Fruit fly (Drosophila melanogaster) whole organism, embryonic: ENCODE data around the gene spidey.

Source experiments
- Bgb ChIP-seq: fragments of 200-800 bp; sonication (Bioruptor generic); IDR thresholded peaks from 2 replicates; pipeline ENCODE4 v1.3.6; 2022; ENCODE audit warnings: missing biosample characterization, missing genetic modification characterization; ENCODE audit not compliant: partially characterized antibody
- C15 ChIP-seq: fragments of 200-800 bp; sonication (Bioruptor generic); IDR thresholded peaks from 3 replicates; pipeline ENCODE4 v1.3.6; 2022; ENCODE audit warnings: missing biosample characterization, missing genetic modification characterization
- CG10209 ChIP-seq: fragments of 200-800 bp; sonication (Bioruptor generic); optimal IDR thresholded peaks from 3 replicates; lab custom pipeline; 2017; ENCODE audit warnings: missing biosample characterization, mild to moderate bottlenecking, missing genetic modification characterization, missing genetic modification reagents
- CG10959 ChIP-seq: fragments of 200-800 bp; sonication (Bioruptor generic); IDR thresholded peaks from 2 replicates; pipeline ENCODE4 v1.3.6; 2022; ENCODE audit warnings: missing biosample characterization, missing genetic modification characterization
- CG11456 ChIP-seq: fragments of 200-800 bp; sonication (Bioruptor generic); IDR thresholded peaks from 3 replicates; pipeline ENCODE4 v1.3.6; 2022; ENCODE audit warnings: missing biosample characterization, missing genetic modification characterization
- CG13123 ChIP-seq: fragments of 200-800 bp; sonication (Bioruptor generic); optimal IDR thresholded peaks from 2 replicates; lab custom pipeline; 2016; ENCODE audit warnings: missing biosample characterization, missing genetic modification characterization
- CG13775 ChIP-seq: fragments of 200-800 bp; sonication (Bioruptor generic); optimal IDR thresholded peaks from 3 replicates; lab custom pipeline; 2017; ENCODE audit warnings: missing biosample characterization, mild to moderate bottlenecking, missing genetic modification characterization
- CG16815 ChIP-seq: fragments of 200-800 bp; sonication (Bioruptor generic); optimal IDR thresholded peaks from 3 replicates; lab custom pipeline; 2017; ENCODE audit warnings: missing biosample characterization, mild to moderate bottlenecking, missing genetic modification characterization
- CG17568 ChIP-seq: fragments of 200-800 bp; sonication (Bioruptor generic); optimal IDR thresholded peaks from 2 replicates; lab custom pipeline; 2018; ENCODE audit warnings: missing biosample characterization, mild to moderate bottlenecking, missing genetic modification characterization, moderate library complexity
- CG17802 ChIP-seq: fragments of 200-800 bp; sonication (Bioruptor generic); optimal IDR thresholded peaks from 2 replicates; lab custom pipeline; 2018; ENCODE audit warnings: missing biosample characterization, mild to moderate bottlenecking, missing genetic modification characterization, moderate library complexity
- CG18262 ChIP-seq: fragments of 200-800 bp; optimal IDR thresholded peaks from 3 replicates; lab custom pipeline; 2019; ENCODE audit warnings: missing biosample characterization, mild to moderate bottlenecking, missing genetic modification characterization, moderate library complexity
- CG32532 ChIP-seq: fragments of 200-800 bp; sonication (Bioruptor generic); IDR thresholded peaks from 2 replicates; pipeline ENCODE4 v1.3.6; 2022; ENCODE audit warnings: missing biosample characterization, missing genetic modification characterization
- CG32772 ChIP-seq: fragments of 200-800 bp; sonication (Bioruptor generic); IDR thresholded peaks from 2 replicates; pipeline ENCODE4 v1.3.6; 2022; ENCODE audit warnings: missing biosample characterization, missing genetic modification characterization
- CG42726 ChIP-seq: fragments of 200-800 bp; sonication (Bioruptor generic); IDR thresholded peaks from 2 replicates; pipeline ENCODE4 v1.3.6; 2022; ENCODE audit warnings: missing biosample characterization, missing genetic modification characterization; ENCODE audit not compliant: partially characterized antibody
- CG4707 ChIP-seq: fragments of 200-800 bp; sonication (Bioruptor generic); optimal IDR thresholded peaks from 2 replicates; lab custom pipeline; 2018; ENCODE audit warnings: missing biosample characterization, mild to moderate bottlenecking, missing genetic modification characterization, moderate library complexity
- CG4854 ChIP-seq: fragments of 200-800 bp; sonication (Bioruptor generic); optimal IDR thresholded peaks from 2 replicates; lab custom pipeline; 2016; ENCODE audit warnings: missing biosample characterization, missing genetic modification characterization, inconsistent platforms
- CG8089 ChIP-seq: fragments of 200-800 bp; sonication (Bioruptor generic); optimal IDR thresholded peaks from 3 replicates; lab custom pipeline; 2016; ENCODE audit warnings: missing biosample characterization, missing genetic modification characterization
- CG8359 ChIP-seq: fragments of 200-800 bp; sonication (Bioruptor generic); optimal IDR thresholded peaks from 2 replicates; lab custom pipeline; 2017; ENCODE audit warnings: missing biosample characterization, mild to moderate bottlenecking, missing genetic modification characterization, borderline replicate concordance
- CG8478 ChIP-seq: fragments of >200 bp; optimal IDR thresholded peaks from 2 replicates; lab custom pipeline; 2018
- Doc3 ChIP-seq: fragments of 200-800 bp; sonication (Bioruptor generic); IDR thresholded peaks from 3 replicates; pipeline ENCODE4 v1.3.6; 2022; ENCODE audit warnings: missing biosample characterization, missing genetic modification characterization; ENCODE audit not compliant: partially characterized antibody
- GATAe ChIP-seq: fragments of 200-800 bp; sonication (Bioruptor generic); conservative IDR thresholded peaks from 2 replicates; pipeline ENCODE4 v1.3.6; 2022; ENCODE audit warnings: missing biosample characterization, missing genetic modification characterization
- Lim3 ChIP-seq: fragments of 200-800 bp; sonication (Bioruptor generic); IDR thresholded peaks from 2 replicates; pipeline ENCODE4 v1.3.6; 2022; ENCODE audit warnings: missing biosample characterization, missing genetic modification characterization
- Meics ChIP-seq: fragments of 200-800 bp; sonication (Bioruptor generic); optimal IDR thresholded peaks from 2 replicates; lab custom pipeline; 2017; ENCODE audit warnings: missing biosample characterization, mild to moderate bottlenecking, missing genetic modification characterization
- Myb ChIP-seq: fragments of 200-800 bp; sonication (Bioruptor generic); optimal IDR thresholded peaks from 2 replicates; lab custom pipeline; 2016; ENCODE audit warnings: missing biosample characterization, missing genetic modification characterization
- NC2β ChIP-seq: fragments of 200-800 bp; sonication (Bioruptor generic); optimal IDR thresholded peaks from 2 replicates; lab custom pipeline; 2016; ENCODE audit warnings: missing biosample characterization, missing genetic modification characterization
- Nf-YA ChIP-seq: fragments of 200-800 bp; sonication (Bioruptor generic); IDR thresholded peaks from 2 replicates; pipeline ENCODE4 v1.3.6; 2022; ENCODE audit warnings: missing biosample characterization, missing genetic modification characterization
- Oli ChIP-seq: fragments of 200-800 bp; sonication (Bioruptor generic); optimal IDR thresholded peaks from 2 replicates; lab custom pipeline; 2018; ENCODE audit warnings: missing biosample characterization, mild to moderate bottlenecking, missing genetic modification characterization, moderate library complexity
- Ptx1 ChIP-seq: fragments of 200-800 bp; sonication (Bioruptor generic); IDR thresholded peaks from 2 replicates; pipeline ENCODE4 v1.3.6; 2022; ENCODE audit warnings: missing biosample characterization, missing genetic modification characterization
- Scr ChIP-seq: fragments of 200-800 bp; sonication (Bioruptor generic); IDR thresholded peaks from 2 replicates; pipeline ENCODE4 v1.3.6; 2022; ENCODE audit warnings: missing biosample characterization, missing genetic modification characterization; ENCODE audit not compliant: partially characterized antibody
- Side ChIP-seq: fragments of 200-800 bp; sonication (Bioruptor generic); optimal IDR thresholded peaks from 2 replicates; lab custom pipeline; 2016; ENCODE audit warnings: missing biosample characterization, missing genetic modification characterization
- ara ChIP-seq: fragments of 200-800 bp; sonication (Bioruptor generic); IDR thresholded peaks from 2 replicates; pipeline ENCODE4 v1.3.6; 2022; ENCODE audit warnings: missing biosample characterization, missing genetic modification characterization
- ase ChIP-seq: fragments of 200-800 bp; sonication (Bioruptor generic); IDR thresholded peaks from 3 replicates; pipeline ENCODE4 v1.3.6; 2022; ENCODE audit warnings: missing biosample characterization, missing genetic modification characterization
- bsh ChIP-seq, 2 experiments: fragments of 200-800 bp; sonication (Bioruptor generic); optimal IDR thresholded peaks; 2 replicates each; lab custom pipeline; 2017 to 2018; ENCODE audit warnings: mild to moderate bottlenecking in 2 of 2, missing biosample characterization in 2 of 2, missing genetic modification characterization in 2 of 2, moderate library complexity in 1 of 2
- cwo ChIP-seq: fragments of 200-800 bp; sonication (Bioruptor generic); optimal IDR thresholded peaks from 3 replicates; lab custom pipeline; 2017; ENCODE audit warnings: missing biosample characterization, missing genetic modification characterization, mild to moderate bottlenecking, moderate library complexity, missing genetic modification reagents
- dan ChIP-seq: fragments of 200-800 bp; sonication (Bioruptor generic); IDR thresholded peaks from 2 replicates; pipeline ENCODE4 v1.3.6; 2022; ENCODE audit warnings: missing biosample characterization, missing genetic modification characterization
- dati ChIP-seq: fragments of 200-800 bp; sonication (Bioruptor generic); IDR thresholded peaks from 2 replicates; pipeline ENCODE4 v1.3.6; 2022; ENCODE audit warnings: missing biosample characterization, missing genetic modification characterization
- ems ChIP-seq: fragments of 200-800 bp; sonication (Bioruptor generic); optimal IDR thresholded peaks from 3 replicates; lab custom pipeline; 2016; ENCODE audit warnings: missing biosample characterization, missing genetic modification characterization
- fd102C ChIP-seq: fragments of 200-800 bp; sonication (Bioruptor generic); optimal IDR thresholded peaks from 2 replicates; lab custom pipeline; 2018; ENCODE audit warnings: missing biosample characterization, mild to moderate bottlenecking, missing genetic modification characterization, moderate library complexity
- fd64A ChIP-seq: fragments of 200-800 bp; sonication (Bioruptor generic); optimal IDR thresholded peaks from 3 replicates; lab custom pipeline; 2018; ENCODE audit warnings: missing biosample characterization, mild to moderate bottlenecking, missing genetic modification characterization
- fu2 ChIP-seq: fragments of 200-800 bp; sonication (Bioruptor generic); optimal IDR thresholded peaks from 2 replicates; lab custom pipeline; 2016; ENCODE audit warnings: missing biosample characterization, missing genetic modification characterization
- gcm2 ChIP-seq: fragments of 200-800 bp; sonication (Bioruptor generic); optimal IDR thresholded peaks from 2 replicates; lab custom pipeline; 2016; ENCODE audit warnings: missing biosample characterization, missing genetic modification characterization
- gt ChIP-seq: fragments of 200-800 bp; sonication (Bioruptor generic); IDR thresholded peaks from 2 replicates; pipeline ENCODE4 v1.3.6; 2022; ENCODE audit warnings: missing biosample characterization, missing genetic modification characterization
- kay ChIP-seq: fragments of 200-800 bp; sonication (Bioruptor generic); optimal IDR thresholded peaks from 2 replicates; lab custom pipeline; 2016; ENCODE audit warnings: missing biosample characterization, missing genetic modification characterization
- mld ChIP-seq: fragments of 200-800 bp; sonication (Bioruptor generic); IDR thresholded peaks from 3 replicates; pipeline ENCODE4 v1.3.6; 2022; ENCODE audit warnings: missing biosample characterization, missing genetic modification characterization; ENCODE audit not compliant: partially characterized antibody
- nerfin-1 ChIP-seq: fragments of 200-800 bp; sonication (Bioruptor generic); optimal IDR thresholded peaks from 3 replicates; lab custom pipeline; 2019; ENCODE audit warnings: missing biosample characterization, mild to moderate bottlenecking, missing genetic modification characterization, moderate library complexity
- org-1 ChIP-seq: fragments of 200-800 bp; sonication (Bioruptor generic); optimal IDR thresholded peaks from 2 replicates; lab custom pipeline; 2017; ENCODE audit warnings: missing biosample characterization, missing genetic modification characterization
- rib ChIP-seq: fragments of 200-800 bp; sonication (Bioruptor generic); IDR thresholded peaks from 2 replicates; pipeline ENCODE4 v1.3.6; 2022; ENCODE audit warnings: missing biosample characterization, missing genetic modification characterization
- tap ChIP-seq: fragments of 200-800 bp; optimal IDR thresholded peaks from 3 replicates; lab custom pipeline; 2019; ENCODE audit warnings: missing biosample characterization, mild to moderate bottlenecking, missing genetic modification characterization, moderate library complexity
- yki ChIP-seq: fragments of >200 bp; optimal IDR thresholded peaks from 3 replicates; lab custom pipeline; 2018
- zfh2 ChIP-seq: fragments of 200-800 bp; sonication (Bioruptor generic); optimal IDR thresholded peaks from 2 replicates; lab custom pipeline; 2016; ENCODE audit warnings: missing biosample characterization, missing genetic modification characterization

The spidey gene

DNA sequence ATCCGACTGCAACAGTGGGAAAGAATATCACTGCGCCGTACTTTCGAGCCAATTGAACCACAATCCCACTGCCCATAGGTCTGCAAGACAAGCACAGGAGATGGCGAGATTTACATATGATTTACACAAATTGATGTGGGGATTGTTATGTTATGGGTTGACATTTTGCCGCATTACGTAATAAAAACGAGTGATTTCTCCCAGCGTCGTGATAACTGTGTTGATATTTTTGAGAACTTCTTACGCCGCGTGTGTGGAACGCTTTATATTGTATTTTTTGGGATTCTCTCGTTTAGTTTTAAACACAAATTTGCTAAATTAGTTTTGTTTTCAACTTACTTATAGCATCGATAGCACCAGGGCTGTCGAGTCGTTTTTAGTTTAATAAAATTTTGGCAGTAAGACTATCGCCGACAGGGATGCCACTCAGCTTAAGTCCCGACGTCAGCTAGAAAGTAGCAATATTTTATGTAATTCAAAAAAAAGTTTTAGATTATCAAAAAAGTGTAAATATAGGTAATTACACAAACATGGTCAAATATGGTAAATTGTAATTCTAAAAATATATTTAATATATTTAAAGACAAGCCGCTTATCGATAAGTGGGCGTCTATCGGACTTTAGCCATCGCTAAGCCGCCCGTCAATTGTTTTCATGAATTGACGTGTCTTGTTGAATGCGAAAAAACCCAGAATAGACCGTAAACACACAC is 15.2 kb upstream of the spidey start, which contains the start of the genes CG45089, ND-MNLL and p115 (continued):
- TF ChIP-seq CG18262 (tag; lab: Kevin White, UChicago) (peak; percentile 62), rib (GFP tag; lab: Robert Waterston, UW) (no peak), kay (GFP tag; lab: Kevin White, UChicago) (peak; percentile 46), CG11456 (GFP tag; lab: Robert Waterston, UW) (peak; percentile 16; the same call in 1 of the 3 replicates), CG10959 (GFP tag; lab: Robert Waterston, UW) (no peak), CG17802 (no peak), ara (no peak), Scr (GFP tag; lab: Robert Waterston, UW) (peak; percentile 72), cwo (GFP tag; lab: Kevin White, UChicago) (no peak), Nf-YA (no peak), zfh2 (peak; percentile 48), gcm2 (no peak), Meics (GFP tag; lab: Kevin White, UChicago) (peak; percentile 33), ems (GFP tag; lab: Kevin White, UChicago) (peak; percentile 10), ase (GFP tag; lab: Robert Waterston, UW) (no peak), tap (tag; lab: Kevin White, UChicago) (peak; percentile 39), Bgb (GFP tag; lab: Robert Waterston, UW) (peak; percentile 42), CG13775 (GFP tag; lab: Kevin White, UChicago) (peak; percentile 65), mld (GFP tag; lab: Robert Waterston, UW) (no peak), Lim3 (no peak), CG8359 (GFP tag; lab: Kevin White, UChicago) (no peak), C15 (no peak), Ptx1 (GFP tag; lab: Robert Waterston, UW) (peak; percentile 68), GATAe (GFP tag; lab: Robert Waterston, UW) (no peak), CG13123 (no peak), CG8478 (lab: Kevin White, UChicago) (no peak), CG4707 (GFP tag; lab: Kevin White, UChicago) (no peak), dan (GFP tag; lab: Robert Waterston, UW) (no peak), Oli (no peak), CG4854 (GFP tag; lab: Kevin White, UChicago) (no peak), yki (lab: Kevin White, UChicago) (no peak), CG42726 (GFP tag; lab: Robert Waterston, UW) (no peak), Side (GFP tag; lab: Kevin White, UChicago) (no peak), CG16815 (GFP tag; lab: Kevin White, UChicago) (peak; percentile 8), Doc3 (0 out of 3 replicates have a peak, but pooled peaks have one; percentile 48), CG8089 (GFP tag; lab: Kevin White, UChicago) (no peak), nerfin-1 (peak; percentile 41), CG17568 (GFP tag; lab: Kevin White, UChicago) (no peak), dati (GFP tag; lab: Robert Waterston, UW) (no peak), fu2 (GFP tag; lab: Kevin White, UChicago) (peak; percentile 20), NC2β (peak; percentile 12), CG32532 (GFP tag; lab: Robert Waterston, UW) (peak; percentile 43; the same call in 1 of the 2 replicates), fd102C (no peak), CG32772 (GFP tag; lab: Robert Waterston, UW) (peak; percentile 39; the same call in 1 of the 2 replicates), CG10209 (peak; percentile 25), gt (GFP tag; lab: Robert Waterston, UW) (no peak), org-1 (GFP tag; lab: Kevin White, UChicago) (no peak), bsh (GFP tag; optimal IDR thresholded peaks at IDR 0.05; lab: Kevin White, UChicago) (peak in 1 of 2 experiments; percentile 60), Myb (GFP tag; lab: Kevin White, UChicago) (peak; percentile 20), fd64A (GFP tag; lab: Kevin White, UChicago) (no peak)
